Worm (Caenorhabditis elegans): ENCODE results near the gene B0353.1.

Gene B0353.1

ce11 chrIII:611900-612299 is 56.1 kb downstream of the B0353.1 start:
- TF ChIP-seq nhr-67 (tag; optimal IDR thresholded peaks at IDR 0.05) = no peak
- no peak for TF ChIP-seq unc-62 (GFP tag; optimal IDR thresholded peaks at IDR 0.05)
- no peak for TF ChIP-seq aly-2 (tag; optimal IDR thresholded peaks at IDR 0.05)

- no peak for TF ChIP-seq mml-1 (tag; optimal IDR thresholded peaks at IDR 0.05)
- no peak for TF ChIP-seq ztf-11 (tag; optimal IDR thresholded peaks at IDR 0.05)
- no peak for TF ChIP-seq nhr-25 (tag; optimal IDR thresholded peaks at IDR 0.05)
- no peak for TF ChIP-seq nhr-12 (tag; optimal IDR thresholded peaks at IDR 0.05)
- TF ChIP-seq ceh-82 (tag; optimal IDR thresholded peaks at IDR 0.05) = no peak
- no peak for TF ChIP-seq ceh-16 (tag; optimal IDR thresholded peaks at IDR 0.05)
- TF ChIP-seq aly-2 (tag; optimal IDR thresholded peaks at IDR 0.05) = no peak
- TF ChIP-seq unc-39 (tag; optimal IDR thresholded peaks at IDR 0.05) = no peak
- TF ChIP-seq R02D3.7 (tag; optimal IDR thresholded peaks at IDR 0.05) = no peak
- TF ChIP-seq lsy-12 (tag; optimal IDR thresholded peaks at IDR 0.05) = no peak
- no peak for TF ChIP-seq ceh-9 (tag; optimal IDR thresholded peaks at IDR 0.05)
- TF ChIP-seq egl-27 (tag; optimal IDR thresholded peaks at IDR 0.05) = no peak
- no peak for TF ChIP-seq nhr-11 (tag; optimal IDR thresholded peaks at IDR 0.05)
- TF ChIP-seq nhr-76 (tag; optimal IDR thresholded peaks at IDR 0.05) = no peak
- no peak for TF ChIP-seq lin-15B (tag; optimal IDR thresholded peaks at IDR 0.05)
Observed at ce11 chrIII:612759-613158, 57.0 kb downstream of the B0353.1 start.

- TF ChIP-seq sea-2 (GFP tag; optimal IDR thresholded peaks at IDR 0.05) (no peak), elt-2 (tag; optimal IDR thresholded peaks at IDR 0.05) (no peak), fkh-2 (tag; optimal IDR thresholded peaks at IDR 0.05) (no peak), zag-1 (tag; optimal IDR thresholded peaks at IDR 0.05) (no peak), nhr-28 (tag; optimal IDR thresholded peaks at IDR 0.05) (no peak), egl-5 (tag; optimal IDR thresholded peaks at IDR 0.05) (no peak)
Observed at ce11 chrIII:614447-614846, 58.7 kb downstream of the B0353.1 start, which contains the start of gene T19C3.3. Gene T19C3.3, minus strand, starts transcription at chrIII:614547.

ce11 chrIII:617467-617866 is 61.7 kb downstream of the B0353.1 start, which contains the start of gene T19C3.2:
Gene T19C3.2, minus strand, starts transcription at chrIII:617567.
- TF ChIP-seq elt-1 (tag; optimal IDR thresholded peaks at IDR 0.05) = no peak
- TF ChIP-seq mml-1 (tag; optimal IDR thresholded peaks at IDR 0.05) = no peak

- TF ChIP-seq pha-4 (tag; optimal IDR thresholded peaks at IDR 0.05) (peak; percentile 23), lsy-12 (tag; optimal IDR thresholded peaks at IDR 0.05) (no peak), elt-2 (tag; optimal IDR thresholded peaks at IDR 0.05) (peak; percentile 53), pqm-1 (tag; optimal IDR thresholded peaks at IDR 0.05) (peak; percentile 41)
Observed at ce11 chrIII:620204-620718, 64.5 kb downstream of the B0353.1 start, which contains the start of gene T19C3.4. Gene T19C3.4, minus strand, starts transcription at chrIII:620254.

ce11 chrIII:623754-624153 is 68.0 kb downstream of the B0353.1 start:
- TF ChIP-seq pha-4 (tag; optimal IDR thresholded peaks at IDR 0.05) (peak; percentile 96), fos-1 (tag; optimal IDR thresholded peaks at IDR 0.05) (no peak), ztf-11 (tag; optimal IDR thresholded peaks at IDR 0.05) (no peak), nhr-28 (tag; optimal IDR thresholded peaks at IDR 0.05) (no peak), ceh-16 (tag; optimal IDR thresholded peaks at IDR 0.05) (no peak), nhr-43 (tag; optimal IDR thresholded peaks at IDR 0.05; ENCODE audit: poor library complexity, severe bottlenecking) (peak; percentile 15), nhr-23 (tag; optimal IDR thresholded peaks at IDR 0.05) (peak; percentile 83), tbx-2 (tag; optimal IDR thresholded peaks at IDR 0.05) (peak; percentile 39), egl-27 (tag; optimal IDR thresholded peaks at IDR 0.05) (peak; percentile 39), skn-1 (tag; optimal IDR thresholded peaks at IDR 0.05) (peak; percentile 57), lin-39 (tag; optimal IDR thresholded peaks at IDR 0.05) (peak; percentile 91), unc-62 (GFP tag; optimal IDR thresholded peaks at IDR 0.05) (peak; percentile 82), sea-2 (GFP tag; optimal IDR thresholded peaks at IDR 0.05) (no peak), egl-5 (tag; optimal IDR thresholded peaks at IDR 0.05) (peak; percentile 87), nhr-237 (tag; optimal IDR thresholded peaks at IDR 0.05) (no peak), lin-15B (tag; optimal IDR thresholded peaks at IDR 0.05) (peak; percentile 76), snpc-4 (tag; optimal IDR thresholded peaks at IDR 0.05) (peak; percentile 91), aly-2 (tag; optimal IDR thresholded peaks at IDR 0.05) (no peak), nfya-1 (tag; optimal IDR thresholded peaks at IDR 0.05; ENCODE audit: insufficient read depth) (peak; percentile 91), fkh-2 (tag; optimal IDR thresholded peaks at IDR 0.05) (no peak), jun-1 (tag; optimal IDR thresholded peaks at IDR 0.05) (peak; percentile 79), pqm-1 (tag; optimal IDR thresholded peaks at IDR 0.05) (peak; percentile 97), elt-1 (tag; optimal IDR thresholded peaks at IDR 0.05) (peak; percentile 67), mml-1 (tag; optimal IDR thresholded peaks at IDR 0.05) (no peak), ZK546.5 (tag; optimal IDR thresholded peaks at IDR 0.05) (no peak), nhr-77 (tag; optimal IDR thresholded peaks at IDR 0.05) (no peak), nhr-25 (tag; optimal IDR thresholded peaks at IDR 0.05) (peak; percentile 88), daf-12 (tag; optimal IDR thresholded peaks at IDR 0.05) (no peak), ama-1 (optimal IDR thresholded peaks at IDR 0.05) (no peak), ceh-9 (tag; optimal IDR thresholded peaks at IDR 0.05) (no peak), nhr-67 (tag; optimal IDR thresholded peaks at IDR 0.05) (no peak), fkh-10 (GFP tag; optimal IDR thresholded peaks at IDR 0.05) (no peak), unc-39 (tag; optimal IDR thresholded peaks at IDR 0.05) (no peak)
